Fruit fly (Drosophila melanogaster): ENCODE results near the gene CG13901.

CG13901 gene

DNA sequence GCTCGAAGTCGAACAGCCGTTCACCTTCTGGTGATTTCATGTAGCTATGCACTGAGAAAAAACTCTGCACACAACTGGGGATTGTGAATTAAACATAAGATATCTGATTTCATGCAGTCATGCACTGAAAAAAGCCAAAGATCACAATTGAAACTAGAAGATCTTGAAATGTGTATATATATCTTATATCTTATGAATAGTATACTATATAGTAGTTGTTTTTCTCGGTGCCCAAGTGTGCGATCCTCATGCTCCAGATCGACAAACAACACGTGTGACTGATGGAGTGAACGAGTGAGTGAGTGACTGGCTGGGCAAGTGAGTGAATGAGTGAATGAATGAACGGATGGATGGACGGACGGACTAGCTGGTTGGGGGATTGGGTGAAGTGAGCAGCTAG lies 15.7 kb downstream of the CG13901 start (continued):
- TF ChIP-seq Xrp1 (GFP tag; IDR thresholded peaks at IDR 0.05) (peak; percentile 82), ab (GFP tag; optimal IDR thresholded peaks at IDR 0.05) (no peak), ato (GFP tag; IDR thresholded peaks at IDR 0.05; ENCODE audit: partially characterized antibody) (no peak), CG2129 (GFP tag; IDR thresholded peaks at IDR 0.05; ENCODE audit: partially characterized antibody) (no peak), CG8478 (optimal IDR thresholded peaks at IDR 0.05) (no peak), ATbp (GFP tag; optimal IDR thresholded peaks at IDR 0.05) (peak; percentile 79), CG42726 (GFP tag; IDR thresholded peaks at IDR 0.05; ENCODE audit: partially characterized antibody) (no peak), gcm2 (GFP tag; optimal IDR thresholded peaks at IDR 0.05) (no peak), CG11093 (GFP tag; IDR thresholded peaks at IDR 0.05) (no peak; the same call in 2 of the 3 replicates), CG32772 (GFP tag; IDR thresholded peaks at IDR 0.05) (peak; percentile 66), toy (GFP tag; IDR thresholded peaks at IDR 0.05) (no peak), wdn (GFP tag; IDR thresholded peaks at IDR 0.05) (peak; percentile 28; the same call in 1 of the 2 replicates), Pdp1 (GFP tag; optimal IDR thresholded peaks at IDR 0.05) (peak in 1 of 2 experiments; percentile 51), org-1 (GFP tag; optimal IDR thresholded peaks at IDR 0.05) (peak; percentile 74), PHDP (tag; optimal IDR thresholded peaks at IDR 0.05) (peak; percentile 74), oc (tag; optimal IDR thresholded peaks at IDR 0.05) (no peak), ttk (GFP tag; IDR thresholded peaks at IDR 0.05) (peak; percentile 67), ro (GFP tag; IDR thresholded peaks at IDR 0.05) (no peak), Atf3 (GFP tag; optimal IDR thresholded peaks at IDR 0.05) (no peak), slbo (GFP tag; IDR thresholded peaks at IDR 0.05) (peak; percentile 37), Asciz (GFP tag; optimal IDR thresholded peaks at IDR 0.05) (peak; percentile 71), onecut (GFP tag; IDR thresholded peaks at IDR 0.05) (peak; percentile 66), gce (GFP tag; IDR thresholded peaks at IDR 0.05) (0 out of 3 replicates have a peak, but pooled peaks have one; percentile 50), ci (GFP tag; IDR thresholded peaks at IDR 0.05) (peak; percentile 86), dm (GFP tag; optimal IDR thresholded peaks at IDR 0.05) (peak; percentile 14), CG8281 (tag; optimal IDR thresholded peaks at IDR 0.05) (peak; percentile 100), D19A (tag; optimal IDR thresholded peaks at IDR 0.05) (peak; percentile 82), CG10147 (GFP tag; optimal IDR thresholded peaks at IDR 0.05) (peak; percentile 54), CG10366 (GFP tag; IDR thresholded peaks at IDR 0.05) (peak; percentile 33), CG31388 (GFP tag; optimal IDR thresholded peaks at IDR 0.05) (no peak), stc (GFP tag; IDR thresholded peaks at IDR 0.05) (peak; percentile 53; the same call in 1 of the 2 replicates), CG16813 (GFP tag; IDR thresholded peaks at IDR 0.05; ENCODE audit: partially characterized antibody) (no peak), Lpt (GFP tag; optimal IDR thresholded peaks at IDR 0.05) (no peak), CG11723 (GFP tag; optimal IDR thresholded peaks at IDR 0.05) (peak; percentile 32), CG43689 (GFP tag; IDR thresholded peaks at IDR 0.05) (no peak), cato (GFP tag; optimal IDR thresholded peaks at IDR 0.05; ENCODE audit: borderline replicate concordance) (peak; percentile 21), Med (GFP tag) (peak; percentile 86), al (GFP tag; IDR thresholded peaks at IDR 0.05) (peak; percentile 45; the same call in 1 of the 2 replicates), fd96Cb (tag; optimal IDR thresholded peaks at IDR 0.05) (peak; percentile 83), CG14667 (GFP tag; IDR thresholded peaks at IDR 0.05) (peak; percentile 50; the same call in 1 of the 2 replicates), Fer3 (tag; optimal IDR thresholded peaks at IDR 0.05) (peak; percentile 63), crc (GFP tag; optimal IDR thresholded peaks at IDR 0.05) (no peak), sens-2 (GFP tag; IDR thresholded peaks at IDR 0.05) (0 out of 2 replicates have a peak, but pooled peaks have one; percentile 35), GATAe (GFP tag; conservative IDR thresholded peaks at IDR 0.05) (no peak), MESR4 (GFP tag; optimal IDR thresholded peaks at IDR 0.05) (no peak), fd3F (GFP tag; optimal IDR thresholded peaks at IDR 0.05) (peak; percentile 10), Bgb (GFP tag; IDR thresholded peaks at IDR 0.05; ENCODE audit: partially characterized antibody) (no peak), CG9797 (GFP tag; optimal IDR thresholded peaks at IDR 0.05) (peak; percentile 8), wor (GFP tag; IDR thresholded peaks at IDR 0.05) (peak; percentile 48; the same call in 1 of the 2 replicates), CG1233 (GFP tag; optimal IDR thresholded peaks at IDR 0.05) (peak; percentile 59), CG9215 (GFP tag; IDR thresholded peaks at IDR 0.05) (peak; percentile 48; the same call in 1 of the 2 replicates)

Measured in whole organism, embryonic.